Worm (Caenorhabditis elegans) whole organism, late embryonic: Measurements from ENCODE around the gene ZC13.10.

ENCODE experiments used
- K02D7.2 ChIP-seq: sonication (generic microtip); optimal IDR thresholded peaks from 2 replicates; lab custom pipeline; 2017; ENCODE audit warnings: mild to moderate bottlenecking, missing genetic modification characterization, missing compliant biosample characterization
- T23F11.4 ChIP-seq: fragments of 200-800 bp; sonication (Bioruptor generic); optimal IDR thresholded peaks from 2 replicates; lab custom pipeline; 2018; ENCODE audit warnings: mild to moderate bottlenecking, missing genetic modification characterization, missing compliant biosample characterization
- Y22D7AL.16 ChIP-seq: sonication (generic microtip); optimal IDR thresholded peaks from 2 replicates; lab custom pipeline; 2016; ENCODE audit warnings: missing genetic modification characterization, missing compliant biosample characterization
- ahr-1 ChIP-seq: sonication (generic microtip); optimal IDR thresholded peaks from 2 replicates; lab custom pipeline; 2016; ENCODE audit warnings: missing genetic modification characterization, missing compliant biosample characterization
- ama-1 ChIP-seq: fragments of 150-350 bp; optimal IDR thresholded peaks from 2 replicates; lab custom pipeline; 2014
- ceh-14 ChIP-seq: sonication (generic microtip); optimal IDR thresholded peaks from 2 replicates; lab custom pipeline; 2016; ENCODE audit warnings: missing genotype, missing genetic modification characterization, missing compliant biosample characterization
- ceh-19 ChIP-seq: fragments of 200-800 bp; sonication (Bioruptor generic); optimal IDR thresholded peaks from 2 replicates; lab custom pipeline; 2018; ENCODE audit warnings: mild to moderate bottlenecking, missing genetic modification characterization, missing compliant biosample characterization
- ceh-22 ChIP-seq: sonication (generic microtip); optimal IDR thresholded peaks from 2 replicates; lab custom pipeline; 2017; ENCODE audit warnings: missing biosample characterization, missing genetic modification characterization
- ceh-24 ChIP-seq: sonication (generic microtip); optimal IDR thresholded peaks from 2 replicates; lab custom pipeline; 2016; ENCODE audit warnings: mild to moderate bottlenecking, missing genetic modification characterization, missing compliant biosample characterization
- ceh-30 ChIP-seq: fragments of 150-350 bp; optimal IDR thresholded peaks from 2 replicates; lab custom pipeline; 2014; ENCODE audit warnings: missing biosample characterization, missing genetic modification characterization
- ceh-31 ChIP-seq: sonication (generic microtip); optimal IDR thresholded peaks from 2 replicates; lab custom pipeline; 2016; ENCODE audit warnings: missing genetic modification characterization, missing compliant biosample characterization
- ceh-45 ChIP-seq: fragments of 200-800 bp; sonication (Bioruptor generic); IDR thresholded peaks from 2 replicates; pipeline ENCODE4 v1.3.6; 2022; ENCODE audit warnings: missing genetic modification reagents, missing genetic modification characterization, missing compliant biosample characterization
- ceh-48 ChIP-seq: sonication (generic microtip); optimal IDR thresholded peaks from 2 replicates; lab custom pipeline; 2016; ENCODE audit warnings: missing genetic modification characterization, inconsistent platforms, missing compliant biosample characterization
- ceh-6 ChIP-seq: fragments of 200-800 bp; sonication (Bioruptor generic); optimal IDR thresholded peaks from 2 replicates; lab custom pipeline; 2018; ENCODE audit warnings: mild to moderate bottlenecking, missing genetic modification characterization, missing compliant biosample characterization
- ceh-9 ChIP-seq: sonication (generic microtip); optimal IDR thresholded peaks from 2 replicates; lab custom pipeline; 2016; ENCODE audit warnings: mild to moderate bottlenecking, missing genetic modification characterization, inconsistent platforms, missing compliant biosample characterization
- che-1 ChIP-seq: sonication (generic microtip); optimal IDR thresholded peaks from 2 replicates; lab custom pipeline; 2016; ENCODE audit warnings: mild to moderate bottlenecking, missing genetic modification characterization, missing compliant biosample characterization
- dmd-4 ChIP-seq: sonication (generic microtip); optimal IDR thresholded peaks from 2 replicates; lab custom pipeline; 2016; ENCODE audit warnings: borderline replicate concordance, missing genetic modification characterization, missing compliant biosample characterization
- dve-1 ChIP-seq: sonication (generic microtip); optimal IDR thresholded peaks from 2 replicates; lab custom pipeline; 2017; ENCODE audit warnings: antibody characterized with exemption, mild to moderate bottlenecking, missing genetic modification characterization, missing compliant biosample characterization
- elt-2 ChIP-seq: sonication (generic microtip); optimal IDR thresholded peaks from 2 replicates; lab custom pipeline; 2016; ENCODE audit warnings: missing genetic modification reagents, missing genetic modification characterization, missing compliant biosample characterization
- elt-4 ChIP-seq: sonication (generic microtip); optimal IDR thresholded peaks from 2 replicates; lab custom pipeline; 2016; ENCODE audit warnings: missing genetic modification characterization, missing compliant biosample characterization
- ets-4 ChIP-seq: sonication (generic microtip); optimal IDR thresholded peaks from 2 replicates; lab custom pipeline; 2016; ENCODE audit warnings: missing genetic modification characterization, missing compliant biosample characterization
- eyg-1 ChIP-seq: sonication (generic microtip); optimal IDR thresholded peaks from 2 replicates; lab custom pipeline; 2016; ENCODE audit warnings: missing genotype, missing genetic modification characterization, missing compliant biosample characterization
- fkh-10 ChIP-seq: fragments of 150-350 bp; optimal IDR thresholded peaks from 2 replicates; lab custom pipeline; 2014; ENCODE audit warnings: missing biosample characterization, missing genetic modification reagents, missing genetic modification characterization
- fkh-6 ChIP-seq: sonication (generic microtip); optimal IDR thresholded peaks from 2 replicates; lab custom pipeline; 2016; ENCODE audit warnings: missing genetic modification characterization, missing compliant biosample characterization
- gmeb-2 ChIP-seq: sonication (generic microtip); optimal IDR thresholded peaks from 2 replicates; lab custom pipeline; 2016; ENCODE audit warnings: missing genetic modification characterization, inconsistent platforms, missing compliant biosample characterization
- hlh-13 ChIP-seq: fragments of 200-800 bp; sonication (Bioruptor generic); optimal IDR thresholded peaks from 2 replicates; lab custom pipeline; 2018; ENCODE audit warnings: mild to moderate bottlenecking, missing genetic modification characterization, missing compliant biosample characterization
- hlh-30 ChIP-seq: sonication (generic microtip); optimal IDR thresholded peaks from 2 replicates; lab custom pipeline; 2017; ENCODE audit warnings: antibody characterized with exemption, missing genetic modification characterization, missing compliant biosample characterization; ENCODE audit not compliant: insufficient read depth
- hlh-6 ChIP-seq: sonication (generic microtip); optimal IDR thresholded peaks from 2 replicates; lab custom pipeline; 2016; ENCODE audit warnings: missing genotype, missing genetic modification characterization, missing compliant biosample characterization
- lim-6 ChIP-seq: sonication (generic microtip); optimal IDR thresholded peaks from 2 replicates; lab custom pipeline; 2016; ENCODE audit warnings: missing genetic modification characterization, missing compliant biosample characterization
- madf-2 ChIP-seq: sonication (generic microtip); optimal IDR thresholded peaks from 2 replicates; lab custom pipeline; 2017; ENCODE audit warnings: missing genetic modification characterization, missing compliant biosample characterization
- nfya-1 ChIP-seq: sonication (generic microtip); optimal IDR thresholded peaks from 2 replicates; lab custom pipeline; 2017; ENCODE audit warnings: missing genetic modification characterization, mild to moderate bottlenecking, missing compliant biosample characterization, antibody characterized with exemption, moderate library complexity
- nhr-11 ChIP-seq: fragments of 150-350 bp; optimal IDR thresholded peaks from 2 replicates; lab custom pipeline; 2014; ENCODE audit warnings: missing biosample characterization, missing genetic modification characterization
- nhr-232 ChIP-seq: sonication (generic microtip); optimal IDR thresholded peaks from 2 replicates; lab custom pipeline; 2016; ENCODE audit warnings: missing genetic modification characterization, missing compliant biosample characterization
- npax-4 ChIP-seq: sonication (generic microtip); optimal IDR thresholded peaks from 2 replicates; lab custom pipeline; 2016; ENCODE audit warnings: missing genetic modification characterization, missing compliant biosample characterization
- odd-2 ChIP-seq: sonication (generic microtip); optimal IDR thresholded peaks from 2 replicates; lab custom pipeline; 2017; ENCODE audit warnings: antibody characterized with exemption, mild to moderate bottlenecking, missing genetic modification characterization, missing compliant biosample characterization
- pag-3 ChIP-seq: sonication (generic microtip); optimal IDR thresholded peaks from 2 replicates; lab custom pipeline; 2016; ENCODE audit warnings: missing compliant biosample characterization, missing genetic modification characterization, borderline replicate concordance
- pat-9 ChIP-seq: fragments of 200-800 bp; sonication (Bioruptor generic); optimal IDR thresholded peaks from 2 replicates; lab custom pipeline; 2018; ENCODE audit warnings: mild to moderate bottlenecking, missing genetic modification characterization, moderate library complexity, missing compliant biosample characterization
- pax-1 ChIP-seq: fragments of 150-350 bp; optimal IDR thresholded peaks from 2 replicates; lab custom pipeline; 2014; ENCODE audit warnings: missing biosample characterization, missing genetic modification characterization
- pqm-1 ChIP-seq: sonication (generic microtip); optimal IDR thresholded peaks from 2 replicates; lab custom pipeline; 2016; ENCODE audit warnings: missing genetic modification characterization, missing compliant biosample characterization
- pros-1 ChIP-seq: fragments of 150-350 bp; optimal IDR thresholded peaks from 2 replicates; lab custom pipeline; 2014; ENCODE audit warnings: missing biosample characterization, missing genetic modification reagents, missing genetic modification characterization
- ref-2 ChIP-seq: sonication (generic microtip); optimal IDR thresholded peaks from 2 replicates; lab custom pipeline; 2016; ENCODE audit warnings: missing genetic modification characterization, missing compliant biosample characterization
- rnt-1 ChIP-seq: sonication (generic microtip); optimal IDR thresholded peaks from 2 replicates; lab custom pipeline; 2016; ENCODE audit warnings: missing genetic modification characterization, missing compliant biosample characterization
- sox-2 ChIP-seq: fragments of 200-800 bp; sonication (Bioruptor generic); IDR thresholded peaks from 2 replicates; pipeline ENCODE4 v1.3.6; 2022; ENCODE audit warnings: missing genetic modification reagents, missing genetic modification characterization, missing compliant biosample characterization
- sox-4 ChIP-seq: sonication (generic microtip); optimal IDR thresholded peaks from 2 replicates; lab custom pipeline; 2017; ENCODE audit warnings: mild to moderate bottlenecking, missing genetic modification characterization, inconsistent platforms, missing compliant biosample characterization
- syd-9 ChIP-seq: sonication (generic microtip); optimal IDR thresholded peaks from 2 replicates; lab custom pipeline; 2016; ENCODE audit warnings: mild to moderate bottlenecking, missing genetic modification characterization, moderate library complexity, missing compliant biosample characterization
- tbx-2 ChIP-seq: sonication (generic microtip); optimal IDR thresholded peaks from 2 replicates; lab custom pipeline; 2016; ENCODE audit warnings: missing genetic modification characterization, missing compliant biosample characterization
- tbx-7 ChIP-seq: sonication (generic microtip); optimal IDR thresholded peaks from 2 replicates; lab custom pipeline; 2016; ENCODE audit warnings: missing genotype, missing genetic modification characterization, missing compliant biosample characterization
- unc-55 ChIP-seq: sonication (generic microtip); optimal IDR thresholded peaks from 2 replicates; lab custom pipeline; 2017; ENCODE audit warnings: missing biosample characterization, missing genetic modification reagents, missing genetic modification characterization
- unc-86 ChIP-seq: sonication (generic microtip); optimal IDR thresholded peaks from 2 replicates; lab custom pipeline; 2016; ENCODE audit warnings: missing genetic modification characterization, missing compliant biosample characterization
- zip-5 ChIP-seq: sonication (generic microtip); optimal IDR thresholded peaks from 2 replicates; lab custom pipeline; 2016; ENCODE audit warnings: missing genetic modification characterization, missing compliant biosample characterization

The ZC13.10 gene

ce11 chrX:902512-902911, at the start of gene ZC13.10:
Gene ZC13.10, minus strand, starts transcription at chrX:902612.
- TF ChIP-seq nhr-11 (tag; lab: Kevin White, UChicago) (no peak), hlh-13 (no peak), zip-5 (no peak)

DNA sequence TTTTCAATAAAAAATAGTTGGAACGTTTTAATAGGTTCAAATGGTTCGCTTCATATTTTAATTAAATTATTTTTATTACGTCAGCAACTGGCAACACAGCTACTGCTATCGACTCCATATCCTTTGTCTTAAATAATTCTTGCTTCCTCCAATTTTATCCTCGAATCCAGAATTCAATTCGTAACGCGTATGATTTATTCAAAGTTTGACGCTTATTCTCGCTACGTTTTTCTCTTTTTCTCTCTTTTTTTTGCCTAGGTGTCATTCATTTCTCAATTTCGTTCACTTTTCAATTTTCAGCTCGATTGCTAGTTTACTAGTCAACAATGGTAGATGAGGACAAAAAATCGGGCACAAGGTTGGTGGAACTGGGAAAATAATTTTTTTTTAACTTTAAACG, 48.1 kb upstream of the ZC13.10 start, which contains the start of gene arr-1:
Gene arr-1, plus strand, starts transcription at position 301 of the 400 bp plus-strand sequence.
- no peak for TF ChIP-seq che-1 (tag; lab: Kevin White, UChicago)
- TF ChIP-seq unc-55: no peak

DNA sequence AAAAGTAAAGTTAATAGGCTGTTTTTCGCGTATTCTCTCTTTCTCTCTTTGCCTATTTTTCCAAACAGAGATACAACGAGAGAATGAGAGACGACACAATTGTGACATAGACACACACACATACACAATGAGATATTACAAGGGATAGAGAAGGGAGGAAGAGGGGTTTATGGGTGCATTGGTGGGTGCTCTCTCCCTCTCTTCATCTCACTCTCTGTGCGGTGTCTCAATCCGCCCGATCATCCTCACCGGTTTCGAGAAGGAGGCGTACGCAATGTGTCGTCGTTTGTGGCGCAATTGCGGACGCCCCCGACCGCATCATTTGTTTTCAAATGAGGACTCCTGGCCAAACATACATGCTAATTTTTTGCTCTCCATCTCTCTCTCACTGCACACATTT, 47.1 kb upstream of the ZC13.10 start:
- TF ChIP-seq ceh-6 (GFP tag; lab: Kevin White, UChicago): peak; percentile 55
- peak; percentile 74 for TF ChIP-seq pat-9 (tag; lab: Kevin White, UChicago)
- peak; percentile 79 for TF ChIP-seq ceh-14 (tag; lab: Kevin White, UChicago)
- TF ChIP-seq ceh-30 (tag; lab: Kevin White, UChicago): peak; percentile 95
- peak; percentile 94 for TF ChIP-seq dve-1
- peak; percentile 0 for TF ChIP-seq tbx-7 (tag; lab: Kevin White, UChicago)
- peak; percentile 98 for TF ChIP-seq pros-1 (tag; lab: Kevin White, UChicago)
- no peak for TF ChIP-seq dmd-4 (tag; lab: Kevin White, UChicago)
- peak; percentile 95 for TF ChIP-seq tbx-2 (tag; lab: Kevin White, UChicago)
- TF ChIP-seq ceh-48 (tag; lab: Kevin White, UChicago): peak; percentile 27
- peak; percentile 51 for TF ChIP-seq unc-86 (tag; lab: Kevin White, UChicago)
- TF ChIP-seq ama-1 (lab: Kevin White, UChicago): no peak
- peak; percentile 96 for TF ChIP-seq rnt-1 (tag; lab: Kevin White, UChicago)
- TF ChIP-seq ceh-9 (tag; lab: Kevin White, UChicago): no peak
- TF ChIP-seq pag-3 (tag; lab: Kevin White, UChicago): peak; percentile 81
- peak; percentile 90 for TF ChIP-seq fkh-10 (GFP tag; lab: Kevin White, UChicago)
- peak; percentile 7 for TF ChIP-seq Y22D7AL.16 (tag; lab: Kevin White, UChicago)
- no peak for TF ChIP-seq ahr-1 (tag; lab: Kevin White, UChicago)
- no peak for TF ChIP-seq pqm-1
- TF ChIP-seq hlh-30 (tag; lab: Kevin White, UChicago): peak; percentile 79
- TF ChIP-seq madf-2 (tag; lab: Kevin White, UChicago): peak; percentile 49
- TF ChIP-seq ceh-24 (tag; lab: Kevin White, UChicago): no peak
- TF ChIP-seq fkh-6: peak; percentile 27
- peak; percentile 58 for TF ChIP-seq pax-1 (tag; lab: Kevin White, UChicago)
- TF ChIP-seq npax-4 (tag; lab: Kevin White, UChicago): no peak
- TF ChIP-seq che-1 (tag; lab: Kevin White, UChicago): no peak
- peak; percentile 28 for TF ChIP-seq ceh-22 (tag; lab: Kevin White, UChicago)
- no peak for TF ChIP-seq nhr-11 (tag; lab: Kevin White, UChicago)
- no peak for TF ChIP-seq odd-2 (tag; lab: Kevin White, UChicago)
- TF ChIP-seq nhr-232: peak; percentile 34
- TF ChIP-seq eyg-1: peak; percentile 49
- TF ChIP-seq elt-2 (tag; lab: Kevin White, UChicago): peak; percentile 35
- peak; percentile 80 for TF ChIP-seq syd-9
- no peak for TF ChIP-seq ceh-45
- no peak for TF ChIP-seq elt-4
- TF ChIP-seq hlh-6: peak; percentile 57
- TF ChIP-seq K02D7.2 (tag; lab: Kevin White, UChicago): no peak
- peak; percentile 97 for TF ChIP-seq ceh-31 (tag; lab: Kevin White, UChicago)
- peak; percentile 42 for TF ChIP-seq ets-4 (tag; lab: Kevin White, UChicago)
- peak; percentile 1 for TF ChIP-seq gmeb-2 (tag; lab: Kevin White, UChicago)
- peak; percentile 56 for TF ChIP-seq sox-2 (GFP tag; lab: Robert Waterston, UW)
- TF ChIP-seq ref-2: peak; percentile 94
- TF ChIP-seq sox-4: peak; percentile 43
- TF ChIP-seq lim-6 (tag; lab: Kevin White, UChicago): peak; percentile 53
- TF ChIP-seq ceh-19 (GFP tag; lab: Kevin White, UChicago): peak; percentile 79
- peak; percentile 96 for TF ChIP-seq nfya-1 (tag; lab: Kevin White, UChicago)
- TF ChIP-seq T23F11.4 (GFP tag; lab: Kevin White, UChicago): peak; percentile 39
